Worm (Caenorhabditis elegans) whole organism, L4/young adult: ENCODE results near the gene msp-32.

Experiments used
- dao-5 ChIP-seq: sonication (generic microtip); optimal IDR thresholded peaks from 2 replicates; lab custom pipeline; 2016; ENCODE audit warnings: missing genotype, missing genetic modification characterization, moderate library complexity, missing compliant biosample characterization
- him-1 ChIP-seq: sonication (generic microtip); optimal IDR thresholded peaks from 2 replicates; lab custom pipeline; 2016; ENCODE audit warnings: missing genotype, missing genetic modification reagents, missing genetic modification characterization, missing compliant biosample characterization

ce11 chrII:4884403-4884802, 14.2 kb upstream of the msp-32 start:
- no peak for TF ChIP-seq him-1 (tag; lab: Kevin White, UChicago)
- TF ChIP-seq dao-5 (tag; lab: Kevin White, UChicago), result no peak
